Fruit fly (Drosophila melanogaster): Measurements from ENCODE around the gene CG14641.

CG14641 gene

dm6 chr3R:4229137-4229764 lies 2.9 kb downstream of the CG14641 start, which contains the start of gene DhpD (continued):
- TF ChIP-seq chif (GFP tag; optimal IDR thresholded peaks at IDR 0.05) (peak; percentile 4 to 38), Optix (GFP tag; IDR thresholded peaks at IDR 0.05) (no peak), oc (tag; optimal IDR thresholded peaks at IDR 0.05) (no peak), gem (tag; optimal IDR thresholded peaks at IDR 0.05) (no peak), CG6683 (GFP tag; optimal IDR thresholded peaks at IDR 0.05) (peak; percentile 10), CG4617 (GFP tag; optimal IDR thresholded peaks at IDR 0.05; ENCODE audit: borderline replicate concordance) (peak; percentile 29), Bdp1 (GFP tag; optimal IDR thresholded peaks at IDR 0.05) (no peak), CG14965 (GFP tag; optimal IDR thresholded peaks at IDR 0.05; ENCODE audit: borderline replicate concordance) (no peak), Nf-YB (GFP tag; optimal IDR thresholded peaks at IDR 0.05) (no peak), CTCF (GFP tag; optimal IDR thresholded peaks at IDR 0.05) (peak; percentile 33), tup (GFP tag; optimal IDR thresholded peaks at IDR 0.05) (no peak), Dref (GFP tag; IDR thresholded peaks at IDR 0.05) (peak; percentile 32; the same call in 1 of the 2 replicates), dmrt99B (tag; optimal IDR thresholded peaks at IDR 0.05) (no peak), CG10654 (GFP tag; optimal IDR thresholded peaks at IDR 0.05) (peak; percentile 45), hb (GFP tag; IDR thresholded peaks at IDR 0.05; ENCODE audit: partially characterized antibody) (peak; percentile 93), Kr (GFP tag; optimal IDR thresholded peaks at IDR 0.05) (no peak), Med (GFP tag) (peak; percentile 93), klu (GFP tag; IDR thresholded peaks at IDR 0.05) (peak; percentile 45), CG9215 (GFP tag; IDR thresholded peaks at IDR 0.05) (peak; percentile 69), Hmx (GFP tag; optimal IDR thresholded peaks at IDR 0.05) (peak; percentile 50), grau (tag; optimal IDR thresholded peaks at IDR 0.05) (peak; percentile 75), CG3995 (GFP tag; optimal IDR thresholded peaks at IDR 0.05) (peak; percentile 94), Sox102F (GFP tag; optimal IDR thresholded peaks at IDR 0.05) (no peak), CG15011 (GFP tag; optimal IDR thresholded peaks at IDR 0.05) (peak; percentile 51), yki (optimal IDR thresholded peaks at IDR 0.05) (no peak), CG7357 (GFP tag; IDR thresholded peaks at IDR 0.05) (peak; percentile 43; the same call in 2 of the 3 replicates), Dip2 (GFP tag; IDR thresholded peaks at IDR 0.05) (no peak), org-1 (GFP tag; optimal IDR thresholded peaks at IDR 0.05) (peak; percentile 6), Bgb (GFP tag; IDR thresholded peaks at IDR 0.05; ENCODE audit: partially characterized antibody) (peak; percentile 100), CHES-1-like (GFP tag; optimal IDR thresholded peaks at IDR 0.05) (peak; percentile 45), Rx (GFP tag; IDR thresholded peaks at IDR 0.05) (peak; percentile 74), CG3726 (GFP tag; IDR thresholded peaks at IDR 0.05) (no peak), Xrp1 (GFP tag; IDR thresholded peaks at IDR 0.05) (peak; percentile 81), CG15479 (GFP tag; optimal IDR thresholded peaks at IDR 0.05) (no peak), CG6813 (GFP tag; optimal IDR thresholded peaks at IDR 0.05) (peak; percentile 56), vnd (GFP tag; IDR thresholded peaks at IDR 0.05; ENCODE audit: partially characterized antibody) (peak; percentile 83), CG16815 (GFP tag; optimal IDR thresholded peaks at IDR 0.05) (peak; percentile 41), CG17385 (GFP tag; optimal IDR thresholded peaks at IDR 0.05) (peak; percentile 71), HLHmδ (GFP tag; optimal IDR thresholded peaks at IDR 0.05) (no peak), sna (GFP tag; IDR thresholded peaks at IDR 0.05; ENCODE audit: partially characterized antibody) (no peak), gcm2 (GFP tag; optimal IDR thresholded peaks at IDR 0.05) (peak; percentile 30), HmgZ (tag; optimal IDR thresholded peaks at IDR 0.05) (peak; percentile 80), pho (GFP tag; optimal IDR thresholded peaks at IDR 0.05) (peak; percentile 57), cwo (GFP tag; optimal IDR thresholded peaks at IDR 0.05) (peak; percentile 70), CG6791 (GFP tag; IDR thresholded peaks at IDR 0.05; ENCODE audit: partially characterized antibody) (peak; percentile 88), crc (GFP tag; optimal IDR thresholded peaks at IDR 0.05) (no peak), NFAT (GFP tag; IDR thresholded peaks at IDR 0.05) (peak; percentile 93), CG11456 (GFP tag; IDR thresholded peaks at IDR 0.05) (peak; percentile 82), chn (GFP tag; optimal IDR thresholded peaks at IDR 0.05) (peak; percentile 37), dm (GFP tag; optimal IDR thresholded peaks at IDR 0.05) (peak; percentile 35)

Data from whole organism, embryonic.